Worm (Caenorhabditis elegans) whole organism, young adult: Measurements from ENCODE around the gene cin-4.

ENCODE experiments used
- F33H1.4 ChIP-seq: fragments of 200-800 bp; sonication (Bioruptor generic); IDR thresholded peaks from 2 replicates; pipeline ENCODE4 v1.3.6; 2022; ENCODE audit warnings: missing genetic modification reagents, missing genetic modification characterization, missing compliant biosample characterization
- F52B5.7 ChIP-seq: sonication (generic microtip); optimal IDR thresholded peaks from 2 replicates; lab custom pipeline; 2016; ENCODE audit warnings: mild to moderate bottlenecking, missing genetic modification characterization, missing compliant biosample characterization
- F57C9.4 ChIP-seq: sonication (generic microtip); optimal IDR thresholded peaks from 2 replicates; lab custom pipeline; 2017; ENCODE audit warnings: mild to moderate bottlenecking, missing genetic modification characterization, missing compliant biosample characterization
- Y53F4B.3 ChIP-seq: fragments of 200-800 bp; sonication (Bioruptor generic); IDR thresholded peaks from 2 replicates; pipeline ENCODE4 v1.3.6; 2022; ENCODE audit warnings: missing genetic modification reagents, missing genetic modification characterization, missing compliant biosample characterization
- aptf-3 ChIP-seq: fragments of 200-800 bp; sonication (Bioruptor generic); IDR thresholded peaks from 2 replicates; pipeline ENCODE4 v1.3.6; 2022; ENCODE audit warnings: missing genetic modification characterization, missing compliant biosample characterization
- ceh-100 ChIP-seq: fragments of 200-800 bp; sonication (Bioruptor generic); IDR thresholded peaks from 2 replicates; pipeline ENCODE4 v1.3.6; 2022; ENCODE audit warnings: missing genetic modification reagents, missing genetic modification characterization, missing compliant biosample characterization
- ceh-27 ChIP-seq: fragments of 200-800 bp; sonication (Bioruptor generic); optimal IDR thresholded peaks from 2 replicates; lab custom pipeline; 2018; ENCODE audit warnings: mild to moderate bottlenecking, missing genetic modification characterization, moderate library complexity, missing compliant biosample characterization
- ceh-91 ChIP-seq: fragments of 200-800 bp; sonication (Bioruptor generic); IDR thresholded peaks from 2 replicates; pipeline ENCODE4 v1.3.6; 2022; ENCODE audit warnings: missing genetic modification reagents, missing genetic modification characterization, missing compliant biosample characterization
- die-1 ChIP-seq: sonication (generic microtip); optimal IDR thresholded peaks from 2 replicates; lab custom pipeline; 2016; ENCODE audit warnings: missing genotype, mild to moderate bottlenecking, missing genetic modification characterization, missing compliant biosample characterization
- dox-1 ChIP-seq: fragments of 200-800 bp; sonication (Bioruptor generic); IDR thresholded peaks from 2 replicates; pipeline ENCODE4 v1.3.6; 2022; ENCODE audit warnings: missing genetic modification reagents, missing genetic modification characterization, missing compliant biosample characterization
- dpff-1 ChIP-seq: sonication (generic microtip); optimal IDR thresholded peaks from 2 replicates; lab custom pipeline; 2017; ENCODE audit warnings: mild to moderate bottlenecking, missing genetic modification characterization, missing compliant biosample characterization
- dpl-1 ChIP-seq: fragments of 150-350 bp; optimal IDR thresholded peaks from 2 replicates; lab custom pipeline; 2014; ENCODE audit warnings: missing biosample characterization, missing genetic modification reagents, missing genetic modification characterization
- efl-1 ChIP-seq: fragments of 150-350 bp; optimal IDR thresholded peaks from 2 replicates; lab custom pipeline; 2014; ENCODE audit warnings: missing biosample characterization, missing genetic modification reagents, missing genetic modification characterization
- egl-18 ChIP-seq: fragments of 200-800 bp; sonication (Bioruptor generic); IDR thresholded peaks from 2 replicates; pipeline ENCODE4 v1.3.6; 2022; ENCODE audit warnings: missing genetic modification reagents, missing genetic modification characterization, missing compliant biosample characterization
- hlh-26 ChIP-seq: fragments of 200-800 bp; sonication (Bioruptor generic); conservative IDR thresholded peaks from 2 replicates; pipeline ENCODE4 v1.3.6; 2022; ENCODE audit warnings: missing genetic modification reagents, missing genetic modification characterization, missing compliant biosample characterization
- hmg-20 ChIP-seq: fragments of 200-800 bp; sonication (Bioruptor generic); IDR thresholded peaks from 2 replicates; pipeline ENCODE4 v1.3.6; 2022; ENCODE audit warnings: missing genetic modification reagents, missing genetic modification characterization, missing compliant biosample characterization
- hrde-1 ChIP-seq: sonication (generic microtip); optimal IDR thresholded peaks from 2 replicates; lab custom pipeline; 2016; ENCODE audit warnings: missing genetic modification characterization, mild to moderate bottlenecking, missing compliant biosample characterization, moderate library complexity, missing genotype, missing genetic modification reagents, borderline replicate concordance
- lin-26 ChIP-seq: fragments of 200-800 bp; sonication (Bioruptor generic); IDR thresholded peaks from 2 replicates; pipeline ENCODE4 v1.3.6; 2022; ENCODE audit warnings: missing genetic modification reagents, missing genetic modification characterization, missing compliant biosample characterization
- lir-1 ChIP-seq: fragments of 200-800 bp; sonication (Bioruptor generic); conservative IDR thresholded peaks from 2 replicates; pipeline ENCODE4 v1.3.6; 2022; ENCODE audit warnings: missing genetic modification reagents, missing genetic modification characterization, missing compliant biosample characterization
- lsl-1 ChIP-seq: fragments of 200-800 bp; sonication (Bioruptor generic); optimal IDR thresholded peaks from 2 replicates; lab custom pipeline; 2018; ENCODE audit warnings: mild to moderate bottlenecking, missing genetic modification characterization, moderate library complexity, missing compliant biosample characterization
- lsy-27 ChIP-seq: sonication (generic microtip); optimal IDR thresholded peaks from 2 replicates; lab custom pipeline; 2017; ENCODE audit warnings: missing genetic modification characterization, mild to moderate bottlenecking, missing compliant biosample characterization, antibody characterized with exemption, missing genotype, borderline replicate concordance; ENCODE audit not compliant: insufficient read depth
- madf-10 ChIP-seq: sonication (generic microtip); optimal IDR thresholded peaks from 2 replicates; lab custom pipeline; 2016; ENCODE audit warnings: mild to moderate bottlenecking, missing genetic modification characterization, missing compliant biosample characterization
- madf-6 ChIP-seq: fragments of 200-800 bp; sonication (Bioruptor generic); IDR thresholded peaks from 2 replicates; pipeline ENCODE4 v1.3.6; 2022; ENCODE audit warnings: missing genetic modification reagents, missing genetic modification characterization, missing compliant biosample characterization
- madf-8 ChIP-seq: fragments of 200-800 bp; sonication (Bioruptor generic); conservative IDR thresholded peaks from 2 replicates; pipeline ENCODE4 v1.3.6; 2022; ENCODE audit warnings: missing genetic modification reagents, missing genetic modification characterization, missing compliant biosample characterization
- nfya-2 ChIP-seq: fragments of 200-800 bp; sonication (Bioruptor generic); IDR thresholded peaks from 2 replicates; pipeline ENCODE4 v1.3.6; 2022; ENCODE audit warnings: missing genetic modification reagents, missing genetic modification characterization, missing compliant biosample characterization
- nhr-90 ChIP-seq: sonication (generic microtip); optimal IDR thresholded peaks from 2 replicates; lab custom pipeline; 2016; ENCODE audit warnings: missing genotype, mild to moderate bottlenecking, missing genetic modification characterization, missing compliant biosample characterization
- rcor-1 ChIP-seq: fragments of 200-800 bp; sonication (Bioruptor generic); IDR thresholded peaks from 2 replicates; pipeline ENCODE4 v1.3.6; 2022; ENCODE audit warnings: missing genetic modification reagents, missing genetic modification characterization, missing compliant biosample characterization
- rec-8 ChIP-seq, 2 experiments: sonication (generic microtip); optimal IDR thresholded peaks; 2 replicates each; lab custom pipeline; 2016; ENCODE audit warnings: mild to moderate bottlenecking in 2 of 2, missing genetic modification characterization in 2 of 2, missing genetic modification reagents in 2 of 2, missing genotype in 2 of 2, missing biosample characterization in 1 of 2, missing compliant biosample characterization in 1 of 2, moderate library complexity in 1 of 2
- xnd-1 ChIP-seq: sonication (generic microtip); optimal IDR thresholded peaks from 2 replicates; lab custom pipeline; 2016; ENCODE audit warnings: missing genotype, missing genetic modification reagents, missing genetic modification characterization, missing compliant biosample characterization
- ztf-18 ChIP-seq: sonication (generic microtip); optimal IDR thresholded peaks from 2 replicates; lab custom pipeline; 2016; ENCODE audit warnings: missing genotype, mild to moderate bottlenecking, missing genetic modification characterization, missing compliant biosample characterization
- ztf-22 ChIP-seq: fragments of 200-800 bp; sonication (Bioruptor generic); optimal IDR thresholded peaks from 2 replicates; lab custom pipeline; 2018; ENCODE audit warnings: mild to moderate bottlenecking, missing genetic modification characterization, moderate library complexity, missing compliant biosample characterization
- ztf-28 ChIP-seq: fragments of 200-800 bp; sonication (Bioruptor generic); IDR thresholded peaks from 2 replicates; pipeline ENCODE4 v1.3.6; 2022; ENCODE audit warnings: missing genetic modification reagents, missing genetic modification characterization, missing compliant biosample characterization

Gene cin-4

DNA sequence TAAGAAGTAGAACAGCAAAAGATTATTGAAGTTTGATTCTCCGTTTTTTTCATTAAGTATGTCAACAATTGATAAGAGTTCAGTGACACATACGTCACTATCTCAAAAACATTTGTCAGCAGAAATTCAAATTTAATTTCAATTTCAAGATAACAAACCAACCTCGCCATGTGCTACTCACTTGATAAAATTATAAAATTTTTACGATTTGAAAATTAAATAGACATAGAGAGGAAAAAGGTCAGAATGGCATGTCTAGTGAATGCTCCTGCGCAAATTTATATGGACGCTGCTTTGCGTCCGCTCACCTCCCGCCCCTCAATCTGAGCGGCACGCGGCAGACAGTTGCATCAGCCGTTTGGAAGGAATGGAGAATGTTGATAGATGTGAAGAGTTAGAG, 22.1 kb downstream of the cin-4 start (continued):
- TF ChIP-seq rcor-1 (GFP tag; lab: Robert Waterston, UW) (no peak), hlh-26 (GFP tag; lab: Robert Waterston, UW) (no peak), lin-26 (no peak), dox-1 (GFP tag; lab: Robert Waterston, UW) (peak; percentile 55; the same call in 1 of the 2 replicates)

DNA sequence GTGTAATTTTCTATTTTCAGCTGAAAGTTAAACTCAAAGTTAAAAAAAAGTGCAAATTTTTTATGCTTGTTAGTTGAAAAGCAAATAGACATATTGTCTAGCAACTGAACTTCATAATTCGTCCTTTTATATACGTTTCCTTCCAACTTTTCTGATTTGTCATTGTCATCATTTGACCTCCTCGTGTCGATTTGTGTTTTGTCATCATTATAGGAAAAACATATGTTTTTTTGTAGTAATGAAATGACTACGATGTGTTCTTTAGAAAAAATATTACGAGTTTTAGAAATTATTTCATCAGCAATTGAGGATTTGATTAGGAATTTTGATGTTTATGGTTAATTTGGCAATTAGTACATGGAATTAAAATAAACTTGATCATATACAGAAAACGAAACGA, 22.7 kb downstream of the cin-4 start:
- no peak for TF ChIP-seq ceh-91 (GFP tag; lab: Robert Waterston, UW)
- no peak for TF ChIP-seq rec-8 (tag; optimal IDR thresholded peaks at IDR 0.05; lab: Kevin White, UChicago)
- TF ChIP-seq lsl-1 (GFP tag; lab: Kevin White, UChicago): no peak
- TF ChIP-seq ceh-27 (GFP tag; lab: Kevin White, UChicago): no peak

DNA sequence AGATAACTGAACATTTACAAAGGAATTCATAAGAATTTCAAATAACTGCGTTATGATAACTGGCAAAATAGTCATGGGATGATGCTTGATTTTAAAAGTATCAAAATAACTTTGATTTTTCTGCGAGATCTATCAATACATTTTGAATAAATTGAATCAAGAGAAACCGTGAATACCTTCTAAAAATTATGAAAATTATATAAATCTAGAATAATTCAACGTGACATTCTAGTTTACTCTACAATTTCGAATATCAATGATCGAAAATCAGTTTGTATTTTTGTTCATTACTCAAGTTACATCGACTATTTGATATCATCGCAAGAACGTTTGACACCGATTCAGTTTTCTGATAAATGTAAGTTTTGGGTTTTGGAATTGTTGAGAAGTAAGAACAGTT, 23.6 kb downstream of the cin-4 start, which contains the start of gene acs-6:
acs-6 (plus strand) TSS at position 301 of the 400 bp plus-strand sequence.
- TF ChIP-seq dpff-1 (tag; lab: Kevin White, UChicago) (no peak), nhr-90 (tag; lab: Kevin White, UChicago) (no peak), ztf-22 (GFP tag; lab: Kevin White, UChicago) (no peak), lsy-27 (tag; lab: Kevin White, UChicago) (no peak), F57C9.4 (tag; lab: Kevin White, UChicago) (no peak), ztf-28 (GFP tag; lab: Robert Waterston, UW) (no peak), lir-1 (GFP tag; lab: Robert Waterston, UW) (no peak), dox-1 (GFP tag; lab: Robert Waterston, UW) (no peak), die-1 (tag; lab: Kevin White, UChicago) (no peak), nfya-2 (GFP tag; lab: Robert Waterston, UW) (no peak), Y53F4B.3 (GFP tag; lab: Robert Waterston, UW) (no peak), aptf-3 (GFP tag; lab: Robert Waterston, UW) (no peak), F52B5.7 (tag; lab: Kevin White, UChicago) (no peak)

DNA sequence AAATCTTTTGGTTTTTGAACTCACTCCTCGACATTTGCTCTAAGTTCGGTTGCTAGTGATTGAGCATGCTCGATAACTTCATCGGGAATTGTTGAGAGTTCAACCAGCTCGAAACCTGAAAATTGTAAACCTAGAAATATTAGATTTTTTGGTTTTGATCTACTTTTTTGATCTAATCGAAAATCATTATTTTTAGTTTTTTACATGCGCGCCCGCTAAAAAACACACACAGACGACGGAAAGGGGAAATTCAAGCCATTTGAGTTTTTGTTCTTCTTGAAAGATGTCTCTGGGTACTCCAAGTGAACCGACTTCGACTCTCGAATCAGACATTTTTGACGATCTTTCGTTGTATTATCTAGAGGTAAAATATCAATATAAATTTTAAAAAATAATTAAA, 27.3 kb downstream of the cin-4 start, which contains the start of gene nos-2:
nos-2 (plus strand) TSS at position 228 of the 400 bp plus-strand sequence.
- TF ChIP-seq ztf-18 (tag; lab: Kevin White, UChicago): no peak
- TF ChIP-seq hmg-20: no peak
- TF ChIP-seq ceh-100 (GFP tag; lab: Robert Waterston, UW): no peak
- TF ChIP-seq xnd-1: peak; percentile 60
- no peak for TF ChIP-seq aptf-3 (GFP tag; lab: Robert Waterston, UW)
- TF ChIP-seq F33H1.4: peak; percentile 16; the same call in 1 of the 2 replicates
- no peak for TF ChIP-seq nhr-90 (tag; lab: Kevin White, UChicago)
- TF ChIP-seq madf-6 (GFP tag; lab: Robert Waterston, UW): peak; percentile 85
- peak; percentile 79 for TF ChIP-seq efl-1 (GFP tag; lab: Kevin White, UChicago)
- peak; percentile 30 for TF ChIP-seq lsl-1 (GFP tag; lab: Kevin White, UChicago)
- no peak for TF ChIP-seq hrde-1 (tag; lab: Kevin White, UChicago)
- no peak for TF ChIP-seq egl-18
- peak; percentile 32 for TF ChIP-seq dpl-1
- TF ChIP-seq madf-8: peak; percentile 65
- TF ChIP-seq ceh-91 (GFP tag; lab: Robert Waterston, UW): 0 out of 2 replicates have a peak, but pooled peaks have one; percentile 9
- TF ChIP-seq madf-10 (tag; lab: Kevin White, UChicago): no peak
- TF ChIP-seq, all 124 proteins: peak for 8
